Worm (Caenorhabditis elegans): Measurements from ENCODE around the gene R57.2.

R57.2 gene

ce11 chrX:343822-344221 lies 46.8 kb downstream of the R57.2 start:
- TF ChIP-seq ztf-26 (tag; optimal IDR thresholded peaks at IDR 0.05) = peak; percentile 28
- TF ChIP-seq F52B5.7 (tag; optimal IDR thresholded peaks at IDR 0.05) = no peak
- no peak for TF ChIP-seq ama-1 (optimal IDR thresholded peaks at IDR 0.05)
- no peak for TF ChIP-seq ama-1 (GFP tag; optimal IDR thresholded peaks at IDR 0.05)
- no peak for TF ChIP-seq akir-1 (GFP tag; optimal IDR thresholded peaks at IDR 0.05)
- TF ChIP-seq lin-54 (GFP tag; optimal IDR thresholded peaks at IDR 0.05) = peak; percentile 48
- TF ChIP-seq lsy-27 (tag; optimal IDR thresholded peaks at IDR 0.05; ENCODE audit: borderline replicate concordance, insufficient read depth) = no peak
- no peak for TF ChIP-seq nfya-2 (GFP tag; IDR thresholded peaks at IDR 0.05)
- peak; percentile 3 for TF ChIP-seq tbp1 (GFP tag; optimal IDR thresholded peaks at IDR 0.05)
- peak in 1 of 2 experiments; percentile 3 for TF ChIP-seq let-607 (tag; optimal IDR thresholded peaks at IDR 0.05)
- TF ChIP-seq madf-10 (tag; optimal IDR thresholded peaks at IDR 0.05) = no peak
- TF ChIP-seq F22D6.2 (tag; optimal IDR thresholded peaks at IDR 0.05) = no peak
- TF ChIP-seq C17E4.6 (GFP tag; IDR thresholded peaks at IDR 0.05) = no peak
- TF ChIP-seq nhr-80 (tag; optimal IDR thresholded peaks at IDR 0.05) = peak; percentile 49
- TF ChIP-seq Y56A3A.18 (GFP tag; IDR thresholded peaks at IDR 0.05) = no peak
- no peak for TF ChIP-seq cebp-1 (GFP tag; IDR thresholded peaks at IDR 0.05)
- TF ChIP-seq cebp-1 (tag; optimal IDR thresholded peaks at IDR 0.05) = peak; percentile 20
- TF ChIP-seq B0261.1 (tag; optimal IDR thresholded peaks at IDR 0.05) = no peak
- no peak for TF ChIP-seq C06A6.2 (GFP tag; conservative IDR thresholded peaks at IDR 0.05)

- 0 out of 2 replicates have a peak, but pooled peaks have one; percentile 45 for TF ChIP-seq madf-3 (GFP tag; IDR thresholded peaks at IDR 0.05)
Observed at ce11 chrX:347117-347516, 50.1 kb downstream of the R57.2 start, which contains the start of gene C04E7.3. C04E7.3 (minus strand) TSS chrX:347217.

ce11 chrX:348141-348540 lies 51.1 kb downstream of the R57.2 start:
- TF ChIP-seq Y53G8AR.9 (GFP tag; conservative IDR thresholded peaks at IDR 0.05) (no peak), hmg-1.2 (GFP tag; IDR thresholded peaks at IDR 0.05) (peak; percentile 55; the same call in 1 of the 2 replicates), snpc-1.1 (tag; optimal IDR thresholded peaks at IDR 0.05; ENCODE audit: insufficient read depth) (no peak), lin-54 (GFP tag; optimal IDR thresholded peaks at IDR 0.05) (no peak), F39B2.1 (GFP tag; IDR thresholded peaks at IDR 0.05) (no peak), cebp-2 (GFP tag; IDR thresholded peaks at IDR 0.05) (no peak), xnd-1 (tag; optimal IDR thresholded peaks at IDR 0.05) (no peak), F22D6.2 (tag; optimal IDR thresholded peaks at IDR 0.05) (no peak), ztf-28 (GFP tag; IDR thresholded peaks at IDR 0.05) (no peak), B0035.1 (tag; optimal IDR thresholded peaks at IDR 0.05) (no peak), Y67H2A.10 (GFP tag; conservative IDR thresholded peaks at IDR 0.05) (no peak), nhr-120 (GFP tag; IDR thresholded peaks at IDR 0.05) (no peak), lin-40 (tag; optimal IDR thresholded peaks at IDR 0.05) (peak; percentile 17), attf-6 (GFP tag; IDR thresholded peaks at IDR 0.05) (no peak), ceh-79 (tag; optimal IDR thresholded peaks at IDR 0.05) (no peak), akir-1 (GFP tag; optimal IDR thresholded peaks at IDR 0.05) (no peak), lag-1 (GFP tag; IDR thresholded peaks at IDR 0.05) (no peak), hmg-20 (GFP tag; IDR thresholded peaks at IDR 0.05) (no peak), C06A6.2 (GFP tag; conservative IDR thresholded peaks at IDR 0.05) (no peak), cebp-1 (GFP tag; IDR thresholded peaks at IDR 0.05) (no peak), cebp-1 (tag; optimal IDR thresholded peaks at IDR 0.05) (peak; percentile 38), T26A5.8 (tag; optimal IDR thresholded peaks at IDR 0.05) (no peak)
